Worm (Caenorhabditis elegans): ENCODE results near the gene C47E12.10.

C47E12.10 gene

DNA sequence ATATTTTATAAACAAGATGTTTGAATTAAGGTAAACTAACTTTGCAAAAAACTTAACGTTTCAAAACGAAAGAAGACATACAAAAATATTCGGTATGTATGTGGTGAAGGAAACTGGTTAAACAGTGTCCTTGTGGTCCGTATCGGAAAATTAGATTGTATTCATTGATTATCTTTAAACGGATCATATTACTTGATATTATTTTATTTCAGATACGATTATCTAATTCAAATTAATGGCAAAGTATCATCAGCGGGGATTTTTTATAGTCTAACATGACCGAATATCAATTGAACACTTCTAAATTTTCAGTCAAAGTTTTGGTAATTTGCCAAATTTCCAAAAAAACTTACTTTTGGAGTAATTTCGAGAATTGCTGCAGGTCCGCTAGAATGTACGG lies 34.2 kb downstream of the C47E12.10 start, which contains the start of gene C47E12.13:
Gene C47E12.13, minus strand, starts transcription at position 101 of the 400 bp plus-strand sequence.
- TF ChIP-seq ama-1 (optimal IDR thresholded peaks at IDR 0.05) (no peak), sea-1 (GFP tag; conservative IDR thresholded peaks at IDR 0.05) (no peak), B0310.2 (tag; optimal IDR thresholded peaks at IDR 0.05) (no peak), ets-7 (tag; optimal IDR thresholded peaks at IDR 0.05) (no peak), ceh-36 (tag; optimal IDR thresholded peaks at IDR 0.05) (no peak), hmg-4 (GFP tag; optimal IDR thresholded peaks at IDR 0.05) (no peak), scrt-1 (GFP tag; IDR thresholded peaks at IDR 0.05) (no peak), F13C5.2 (tag; optimal IDR thresholded peaks at IDR 0.05) (no peak), tbx-37 (GFP tag; conservative IDR thresholded peaks at IDR 0.05) (no peak), ceh-13 (GFP tag; optimal IDR thresholded peaks at IDR 0.05) (no peak), tbx-11 (GFP tag; IDR thresholded peaks at IDR 0.05) (no peak), tra-4 (tag; optimal IDR thresholded peaks at IDR 0.05) (no peak), flt-1 (GFP tag; IDR thresholded peaks at IDR 0.05) (no peak), pes-1 (GFP tag; IDR thresholded peaks at IDR 0.05) (no peak), hmbx-1 (tag; optimal IDR thresholded peaks at IDR 0.05) (no peak), aly-1 (tag; optimal IDR thresholded peaks at IDR 0.05) (no peak), hnd-1 (tag; optimal IDR thresholded peaks at IDR 0.05) (no peak)

DNA sequence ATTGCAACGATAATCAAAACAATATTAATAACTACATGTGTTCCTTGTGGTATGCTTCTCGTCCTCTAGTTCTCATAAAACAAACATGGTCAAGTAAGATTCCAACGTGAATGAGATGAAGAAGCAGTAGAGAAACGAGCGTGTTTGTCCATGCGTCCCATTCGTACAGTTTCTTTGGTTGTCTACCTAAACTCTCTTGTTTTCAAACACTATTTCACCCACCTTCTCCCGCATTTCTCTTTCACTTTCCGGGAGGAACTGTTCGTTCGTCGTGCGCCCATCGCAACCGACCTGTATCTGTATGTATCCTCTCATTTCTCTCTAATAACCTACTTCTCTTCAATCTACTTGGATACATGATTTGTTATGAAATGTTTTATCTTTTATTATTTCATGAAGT lies 35.2 kb downstream of the C47E12.10 start:
- TF ChIP-seq ets-7 (tag; optimal IDR thresholded peaks at IDR 0.05) (no peak), tra-4 (tag; optimal IDR thresholded peaks at IDR 0.05) (no peak), hmbx-1 (tag; optimal IDR thresholded peaks at IDR 0.05) (no peak)

ce11 chrIV:10009536-10009935 lies 36.9 kb downstream of the C47E12.10 start, which contains the start of gene magu-4:
Gene magu-4, plus strand, starts transcription at chrIV:10009753.
- TF ChIP-seq tra-4 (tag; optimal IDR thresholded peaks at IDR 0.05) (no peak), F13C5.2 (tag; optimal IDR thresholded peaks at IDR 0.05) (no peak), hmbx-1 (tag; optimal IDR thresholded peaks at IDR 0.05) (no peak), ama-1 (optimal IDR thresholded peaks at IDR 0.05) (no peak), pes-1 (GFP tag; IDR thresholded peaks at IDR 0.05) (no peak), tbx-37 (GFP tag; conservative IDR thresholded peaks at IDR 0.05) (no peak), ets-7 (tag; optimal IDR thresholded peaks at IDR 0.05) (no peak), B0310.2 (tag; optimal IDR thresholded peaks at IDR 0.05) (no peak), flt-1 (GFP tag; IDR thresholded peaks at IDR 0.05) (no peak)

- TF ChIP-seq tra-4 (tag; optimal IDR thresholded peaks at IDR 0.05) = no peak
- TF ChIP-seq B0310.2 (tag; optimal IDR thresholded peaks at IDR 0.05) = no peak
- no peak for TF ChIP-seq hnd-1 (tag; optimal IDR thresholded peaks at IDR 0.05)
- TF ChIP-seq tbx-37 (GFP tag; conservative IDR thresholded peaks at IDR 0.05) = no peak
- TF ChIP-seq sea-1 (GFP tag; conservative IDR thresholded peaks at IDR 0.05) = no peak
- no peak for TF ChIP-seq flt-1 (GFP tag; IDR thresholded peaks at IDR 0.05)
- TF ChIP-seq hmg-4 (GFP tag; optimal IDR thresholded peaks at IDR 0.05) = no peak
- no peak for TF ChIP-seq pes-1 (GFP tag; IDR thresholded peaks at IDR 0.05)
- TF ChIP-seq aly-1 (tag; optimal IDR thresholded peaks at IDR 0.05) = no peak
- TF ChIP-seq tbx-11 (GFP tag; IDR thresholded peaks at IDR 0.05) = no peak
- no peak for TF ChIP-seq scrt-1 (GFP tag; IDR thresholded peaks at IDR 0.05)
- no peak for TF ChIP-seq ama-1 (optimal IDR thresholded peaks at IDR 0.05)
- no peak for TF ChIP-seq ceh-36 (tag; optimal IDR thresholded peaks at IDR 0.05)
- TF ChIP-seq hmbx-1 (tag; optimal IDR thresholded peaks at IDR 0.05) = no peak
- TF ChIP-seq ceh-13 (GFP tag; optimal IDR thresholded peaks at IDR 0.05) = no peak
- no peak for TF ChIP-seq F13C5.2 (tag; optimal IDR thresholded peaks at IDR 0.05)
- TF ChIP-seq ets-7 (tag; optimal IDR thresholded peaks at IDR 0.05) = no peak
Observed at ce11 chrIV:10016977-10017376, 44.4 kb downstream of the C47E12.10 start, which contains the start of gene ent-7. Gene ent-7, plus strand, starts transcription at chrIV:10017277.

DNA sequence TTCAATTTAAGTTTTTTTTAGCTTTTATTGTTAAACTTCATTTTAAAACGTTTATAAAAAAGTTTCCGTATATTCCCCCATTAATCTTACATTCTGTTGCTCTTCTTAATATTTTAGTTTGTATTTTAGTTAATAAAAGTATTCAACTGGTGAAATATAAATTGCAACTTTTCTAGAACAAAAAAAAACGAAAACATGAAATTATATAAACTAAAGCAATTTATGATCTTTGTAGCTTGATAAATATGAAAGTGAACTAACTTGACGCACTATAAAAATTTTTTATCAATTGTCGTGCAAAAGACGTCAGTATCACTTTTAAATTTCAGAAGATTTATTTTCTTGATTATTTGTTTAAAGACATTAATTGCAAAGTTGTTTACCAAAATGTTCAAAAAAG lies 45.0 kb downstream of the C47E12.10 start, which contains the start of gene F44D12.2:
Gene F44D12.2, minus strand, starts transcription at position 101 of the 400 bp plus-strand sequence.
- TF ChIP-seq F13C5.2 (tag; optimal IDR thresholded peaks at IDR 0.05) = no peak
- TF ChIP-seq hnd-1 (tag; optimal IDR thresholded peaks at IDR 0.05) = no peak
- TF ChIP-seq ets-7 (tag; optimal IDR thresholded peaks at IDR 0.05) = no peak
- no peak for TF ChIP-seq hmg-4 (GFP tag; optimal IDR thresholded peaks at IDR 0.05)
- TF ChIP-seq hmbx-1 (tag; optimal IDR thresholded peaks at IDR 0.05) = no peak
- no peak for TF ChIP-seq sea-1 (GFP tag; conservative IDR thresholded peaks at IDR 0.05)
- no peak for TF ChIP-seq tbx-37 (GFP tag; conservative IDR thresholded peaks at IDR 0.05)
- TF ChIP-seq flt-1 (GFP tag; IDR thresholded peaks at IDR 0.05) = no peak
- TF ChIP-seq aly-1 (tag; optimal IDR thresholded peaks at IDR 0.05) = no peak

DNA sequence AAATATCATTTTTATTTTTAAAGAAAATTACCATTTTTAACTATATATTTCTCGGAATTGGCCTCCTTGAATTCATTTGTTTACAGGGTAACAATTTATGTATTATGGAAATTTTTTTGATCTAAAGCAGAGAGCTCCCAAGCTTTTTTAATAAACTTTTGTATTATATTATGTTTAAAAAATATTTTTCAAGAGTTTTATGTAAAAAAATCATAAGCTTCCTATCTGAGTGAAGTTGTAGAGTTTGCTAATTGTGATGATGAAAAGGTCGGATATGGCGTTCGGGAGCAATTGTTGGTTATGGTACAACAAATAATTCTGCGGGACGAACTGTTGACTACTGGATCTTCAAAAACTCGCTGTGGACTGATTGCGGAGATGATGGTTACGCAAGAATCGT lies 48.7 kb downstream of the C47E12.10 start, which contains the start of gene F44D12.19:
Gene F44D12.19, plus strand, starts transcription at position 301 of the 400 bp plus-strand sequence.
- TF ChIP-seq pes-1 (GFP tag; IDR thresholded peaks at IDR 0.05) = no peak
- TF ChIP-seq ceh-36 (tag; optimal IDR thresholded peaks at IDR 0.05) = no peak
- TF ChIP-seq F13C5.2 (tag; optimal IDR thresholded peaks at IDR 0.05) = no peak
- no peak for TF ChIP-seq tbx-11 (GFP tag; IDR thresholded peaks at IDR 0.05)
- TF ChIP-seq ceh-13 (GFP tag; optimal IDR thresholded peaks at IDR 0.05) = no peak
- TF ChIP-seq flt-1 (GFP tag; IDR thresholded peaks at IDR 0.05) = no peak
- no peak for TF ChIP-seq sea-1 (GFP tag; conservative IDR thresholded peaks at IDR 0.05)
- no peak for TF ChIP-seq hnd-1 (tag; optimal IDR thresholded peaks at IDR 0.05)

DNA sequence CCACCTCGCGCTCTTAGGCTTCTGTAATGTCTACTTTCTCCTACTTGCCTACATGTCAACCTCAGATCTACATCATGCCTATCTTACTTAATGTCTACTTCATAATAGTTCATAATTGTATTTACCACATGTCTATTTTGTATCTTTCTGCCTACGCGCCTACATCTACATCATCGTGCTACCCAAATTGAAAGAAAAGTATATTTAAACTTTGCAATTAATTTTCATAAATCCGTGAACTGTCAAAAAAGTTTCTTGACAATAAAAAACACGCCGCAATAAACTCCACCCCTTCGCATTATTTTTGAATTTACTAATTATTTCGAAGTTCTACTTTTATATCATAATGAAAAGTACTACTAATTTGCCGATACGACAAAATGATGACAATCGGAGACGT lies 50.4 kb downstream of the C47E12.10 start, which contains the start of gene F44D12.8:
Gene F44D12.8, plus strand, starts transcription at position 301 of the 400 bp plus-strand sequence.
- TF ChIP-seq tbx-37 (GFP tag; conservative IDR thresholded peaks at IDR 0.05) = no peak
- TF ChIP-seq hmg-4 (GFP tag; optimal IDR thresholded peaks at IDR 0.05) = no peak
- TF ChIP-seq aly-1 (tag; optimal IDR thresholded peaks at IDR 0.05) = no peak
- no peak for TF ChIP-seq sea-1 (GFP tag; conservative IDR thresholded peaks at IDR 0.05)
- no peak for TF ChIP-seq scrt-1 (GFP tag; IDR thresholded peaks at IDR 0.05)
- TF ChIP-seq hnd-1 (tag; optimal IDR thresholded peaks at IDR 0.05) = no peak
- no peak for TF ChIP-seq ceh-36 (tag; optimal IDR thresholded peaks at IDR 0.05)
- no peak for TF ChIP-seq pes-1 (GFP tag; IDR thresholded peaks at IDR 0.05)
